Worm (Caenorhabditis elegans) whole organism, L3 larva: Measurements from ENCODE around the gene xpb-1.

ENCODE experiments used
- fkh-10 ChIP-seq: sonication (generic microtip); optimal IDR thresholded peaks from 2 replicates; lab custom pipeline; 2017; ENCODE audit warnings: missing biosample characterization, missing genetic modification reagents, missing genetic modification characterization
- jun-1 ChIP-seq: fragments of 150-350 bp; optimal IDR thresholded peaks from 2 replicates; lab custom pipeline; 2014; ENCODE audit warnings: missing biosample characterization, missing genetic modification reagents, missing genetic modification characterization
- nfya-1 ChIP-seq: sonication (generic microtip); optimal IDR thresholded peaks from 2 replicates; lab custom pipeline; 2017; ENCODE audit warnings: missing genetic modification characterization, mild to moderate bottlenecking, missing compliant biosample characterization, antibody characterized with exemption, moderate library complexity; ENCODE audit not compliant: insufficient read depth
- nhr-11 ChIP-seq: fragments of 150-350 bp; optimal IDR thresholded peaks from 2 replicates; lab custom pipeline; 2014; ENCODE audit warnings: missing biosample characterization, missing genetic modification characterization
- nhr-237 ChIP-seq: fragments of 150-350 bp; optimal IDR thresholded peaks from 2 replicates; lab custom pipeline; 2014; ENCODE audit warnings: missing biosample characterization, missing genetic modification characterization
- nhr-28 ChIP-seq: fragments of 150-350 bp; optimal IDR thresholded peaks from 2 replicates; lab custom pipeline; 2014; ENCODE audit warnings: missing biosample characterization, missing genetic modification characterization
- pqm-1 ChIP-seq: fragments of 150-350 bp; optimal IDR thresholded peaks from 2 replicates; lab custom pipeline; 2017; ENCODE audit warnings: missing biosample characterization, missing genetic modification characterization, inconsistent platforms

DNA sequence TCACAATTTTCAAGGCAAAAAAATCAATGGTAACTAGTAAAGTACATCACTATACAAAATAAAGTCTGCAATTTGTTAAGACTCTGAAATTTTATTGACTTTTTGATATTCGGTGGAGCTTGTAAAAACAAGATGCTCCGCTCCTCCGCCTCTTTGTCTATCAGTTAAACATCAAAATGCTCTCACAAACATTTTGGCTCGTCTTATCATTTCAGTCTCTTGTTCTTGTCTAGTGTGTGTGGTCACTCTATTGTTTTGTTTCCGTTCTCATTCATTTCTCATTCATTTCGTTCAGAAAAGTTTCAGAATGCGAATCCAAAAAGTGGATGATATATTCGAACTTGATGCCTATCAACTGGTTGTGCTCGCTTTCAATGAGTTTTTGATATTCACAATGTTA is 21.6 kb downstream of the xpb-1 start, which contains the start of gene Y66D12A.13:
- TF ChIP-seq nhr-237 (no peak), jun-1 (no peak), nhr-28 (tag; lab: Kevin White, UChicago) (no peak), nhr-11 (no peak), nfya-1 (tag; lab: Kevin White, UChicago) (no peak), fkh-10 (GFP tag; lab: Kevin White, UChicago) (no peak), pqm-1 (no peak)
